Worm (Caenorhabditis elegans): ENCODE data around the gene pudl-1.
"Not testable (repeated sequence)": the region's sequence is repeated elsewhere in the genome, so short reads cannot be mapped to it uniquely, and the experiment has no call there.

Gene pudl-1

ce11 chrIV:2832587-2832986 is at the start of gene pudl-1, which contains the start of gene Y54G2A.48:
pudl-1 (plus strand) TSS chrIV:2832906.
Y54G2A.48 (minus strand) TSS chrIV:2832687.
- TF ChIP-seq hmg-4 (GFP tag; optimal IDR thresholded peaks at IDR 0.05) (no peak), ceh-36 (tag; optimal IDR thresholded peaks at IDR 0.05) (no peak), hnd-1 (tag; optimal IDR thresholded peaks at IDR 0.05) (no peak), F13C5.2 (tag; optimal IDR thresholded peaks at IDR 0.05) (no peak), tbx-11 (GFP tag; IDR thresholded peaks at IDR 0.05) (no peak), ama-1 (optimal IDR thresholded peaks at IDR 0.05) (no peak), B0310.2 (tag; optimal IDR thresholded peaks at IDR 0.05) (no peak), sea-1 (GFP tag; conservative IDR thresholded peaks at IDR 0.05) (no peak), aly-1 (tag; optimal IDR thresholded peaks at IDR 0.05) (no peak), pes-1 (GFP tag; IDR thresholded peaks at IDR 0.05) (no peak), tbx-37 (GFP tag; conservative IDR thresholded peaks at IDR 0.05) (no peak)

- TF ChIP-seq ceh-36 (tag; optimal IDR thresholded peaks at IDR 0.05) = no peak
- TF ChIP-seq hnd-1 (tag; optimal IDR thresholded peaks at IDR 0.05) = no peak
- TF ChIP-seq scrt-1 (GFP tag; IDR thresholded peaks at IDR 0.05) = no peak
- TF ChIP-seq tra-4 (tag; optimal IDR thresholded peaks at IDR 0.05) = no peak
- TF ChIP-seq sea-1 (GFP tag; conservative IDR thresholded peaks at IDR 0.05) = no peak
- no peak for TF ChIP-seq ets-7 (tag; optimal IDR thresholded peaks at IDR 0.05)
- no peak for TF ChIP-seq B0310.2 (tag; optimal IDR thresholded peaks at IDR 0.05)
- TF ChIP-seq pes-1 (GFP tag; IDR thresholded peaks at IDR 0.05) = no peak
- TF ChIP-seq F13C5.2 (tag; optimal IDR thresholded peaks at IDR 0.05) = no peak
- no peak for TF ChIP-seq tbx-11 (GFP tag; IDR thresholded peaks at IDR 0.05)
- no peak for TF ChIP-seq hmbx-1 (tag; optimal IDR thresholded peaks at IDR 0.05)
- TF ChIP-seq ceh-13 (GFP tag; optimal IDR thresholded peaks at IDR 0.05) = no peak
- TF ChIP-seq aly-1 (tag; optimal IDR thresholded peaks at IDR 0.05) = no peak
- no peak for TF ChIP-seq tbx-37 (GFP tag; conservative IDR thresholded peaks at IDR 0.05)
- TF ChIP-seq hmg-4 (GFP tag; optimal IDR thresholded peaks at IDR 0.05) = no peak
- TF ChIP-seq ama-1 (optimal IDR thresholded peaks at IDR 0.05) = no peak
Measured at ce11 chrIV:2785057-2785456, 47.6 kb upstream of the pudl-1 start.

- TF ChIP-seq flt-1 (GFP tag; IDR thresholded peaks at IDR 0.05); tra-4 (tag; optimal IDR thresholded peaks at IDR 0.05); scrt-1 (GFP tag; IDR thresholded peaks at IDR 0.05): not testable (repeated sequence)
Measured at ce11 chrIV:2788389-2788788, 44.3 kb upstream of the pudl-1 start, which contains the start of gene atln-1. atln-1 (plus strand) TSS chrIV:2788689.

ce11 chrIV:2793956-2794355 is 38.8 kb upstream of the pudl-1 start:
- no peak for TF ChIP-seq tra-4 (tag; optimal IDR thresholded peaks at IDR 0.05)
- TF ChIP-seq pes-1 (GFP tag; IDR thresholded peaks at IDR 0.05) = no peak
- no peak for TF ChIP-seq tbx-37 (GFP tag; conservative IDR thresholded peaks at IDR 0.05)

- TF ChIP-seq flt-1 (GFP tag; IDR thresholded peaks at IDR 0.05) (no peak), F13C5.2 (tag; optimal IDR thresholded peaks at IDR 0.05) (no peak), tra-4 (tag; optimal IDR thresholded peaks at IDR 0.05) (no peak), hmbx-1 (tag; optimal IDR thresholded peaks at IDR 0.05) (no peak), hmg-4 (GFP tag; optimal IDR thresholded peaks at IDR 0.05) (no peak), ama-1 (optimal IDR thresholded peaks at IDR 0.05) (no peak), pes-1 (GFP tag; IDR thresholded peaks at IDR 0.05) (no peak), aly-1 (tag; optimal IDR thresholded peaks at IDR 0.05) (no peak), ets-7 (tag; optimal IDR thresholded peaks at IDR 0.05) (no peak), scrt-1 (GFP tag; IDR thresholded peaks at IDR 0.05) (no peak), ceh-36 (tag; optimal IDR thresholded peaks at IDR 0.05) (no peak), hnd-1 (tag; optimal IDR thresholded peaks at IDR 0.05) (no peak), sea-1 (GFP tag; conservative IDR thresholded peaks at IDR 0.05) (no peak)
Measured at ce11 chrIV:2798339-2798738, 34.4 kb upstream of the pudl-1 start, which contains the start of gene Y54G2A.52. Y54G2A.52 (minus strand) TSS chrIV:2798686.

- TF ChIP-seq ceh-13 (GFP tag; optimal IDR thresholded peaks at IDR 0.05) (no peak), ama-1 (optimal IDR thresholded peaks at IDR 0.05) (no peak), sea-1 (GFP tag; conservative IDR thresholded peaks at IDR 0.05) (no peak), ceh-36 (tag; optimal IDR thresholded peaks at IDR 0.05) (no peak), tbx-11 (GFP tag; IDR thresholded peaks at IDR 0.05) (no peak), flt-1 (GFP tag; IDR thresholded peaks at IDR 0.05) (no peak), scrt-1 (GFP tag; IDR thresholded peaks at IDR 0.05) (no peak), pes-1 (GFP tag; IDR thresholded peaks at IDR 0.05) (no peak), tbx-37 (GFP tag; conservative IDR thresholded peaks at IDR 0.05) (no peak), tra-4 (tag; optimal IDR thresholded peaks at IDR 0.05) (no peak), hmg-4 (GFP tag; optimal IDR thresholded peaks at IDR 0.05) (no peak), aly-1 (tag; optimal IDR thresholded peaks at IDR 0.05) (no peak)
Measured at ce11 chrIV:2799389-2799788, 33.3 kb upstream of the pudl-1 start, which contains the start of gene Y54G2A.10. Y54G2A.10 (plus strand) TSS chrIV:2799689.

- TF ChIP-seq ceh-36 (tag; optimal IDR thresholded peaks at IDR 0.05) = no peak
- no peak for TF ChIP-seq tbx-37 (GFP tag; conservative IDR thresholded peaks at IDR 0.05)
- TF ChIP-seq hnd-1 (tag; optimal IDR thresholded peaks at IDR 0.05) = no peak
- no peak for TF ChIP-seq hmbx-1 (tag; optimal IDR thresholded peaks at IDR 0.05)
- no peak for TF ChIP-seq aly-1 (tag; optimal IDR thresholded peaks at IDR 0.05)
- no peak for TF ChIP-seq F13C5.2 (tag; optimal IDR thresholded peaks at IDR 0.05)
- no peak for TF ChIP-seq ets-7 (tag; optimal IDR thresholded peaks at IDR 0.05)
- no peak for TF ChIP-seq ama-1 (optimal IDR thresholded peaks at IDR 0.05)
Measured at ce11 chrIV:2799890-2800289, 32.8 kb upstream of the pudl-1 start.

ce11 chrIV:2801004-2801403 is 31.7 kb upstream of the pudl-1 start:
- TF ChIP-seq aly-1 (tag; optimal IDR thresholded peaks at IDR 0.05) = no peak
- TF ChIP-seq pes-1 (GFP tag; IDR thresholded peaks at IDR 0.05) = peak; percentile 54; the same call in 1 of the 2 replicates
- no peak for TF ChIP-seq ceh-13 (GFP tag; optimal IDR thresholded peaks at IDR 0.05)
- TF ChIP-seq flt-1 (GFP tag; IDR thresholded peaks at IDR 0.05) = 0 out of 2 replicates have a peak, but pooled peaks have one; percentile 13
- no peak for TF ChIP-seq B0310.2 (tag; optimal IDR thresholded peaks at IDR 0.05)
- peak; percentile 38; the same call in 1 of the 2 replicates for TF ChIP-seq scrt-1 (GFP tag; IDR thresholded peaks at IDR 0.05)
- no peak for TF ChIP-seq hmg-4 (GFP tag; optimal IDR thresholded peaks at IDR 0.05)

Data from whole organism, early embryonic.